Worm (Caenorhabditis elegans) whole organism, L1 larva: Measurements from ENCODE around the gene str-71.

Source experiments
- C16A3.4 ChIP-seq: fragments of 150-350 bp; optimal IDR thresholded peaks from 2 replicates; lab custom pipeline; 2014; ENCODE audit warnings: missing biosample characterization, missing genetic modification characterization
- C34B4.2 ChIP-seq: sonication (generic microtip); optimal IDR thresholded peaks from 2 replicates; lab custom pipeline; 2017; ENCODE audit warnings: mild to moderate bottlenecking, missing genetic modification characterization, missing compliant biosample characterization
- F16B12.6 ChIP-seq: fragments of 150-350 bp; optimal IDR thresholded peaks from 2 replicates; lab custom pipeline; 2014; ENCODE audit warnings: missing biosample characterization, missing genetic modification characterization
- ama-1 ChIP-seq: fragments of 150-350 bp; optimal IDR thresholded peaks from 2 replicates; lab custom pipeline; 2014
- ceh-63 ChIP-seq: fragments of 200-800 bp; sonication (Bioruptor generic); optimal IDR thresholded peaks from 2 replicates; lab custom pipeline; 2018; ENCODE audit warnings: mild to moderate bottlenecking, missing genetic modification characterization, missing compliant biosample characterization
- efl-1 ChIP-seq, 4 experiments: fragments of 150-350 bp; optimal IDR thresholded peaks in 3 of 4; peaks in 1 of 4; 1 replicate in 1 of 4; 2 replicates in 3 of 4; lab custom pipeline; 2014; ENCODE audit warnings: missing biosample characterization in 2 of 4, missing genetic modification characterization in 2 of 4, missing genetic modification reagents in 2 of 4
- efl-3 ChIP-seq: fragments of 200-800 bp; sonication (Bioruptor generic); optimal IDR thresholded peaks from 2 replicates; lab custom pipeline; 2018; ENCODE audit warnings: mild to moderate bottlenecking, missing genetic modification characterization, missing compliant biosample characterization
- elt-2 ChIP-seq: sonication (generic microtip); optimal IDR thresholded peaks from 2 replicates; lab custom pipeline; 2016; ENCODE audit warnings: missing genetic modification characterization, mild to moderate bottlenecking, inconsistent platforms, missing compliant biosample characterization, missing genetic modification reagents
- ets-5 ChIP-seq: fragments of 200-800 bp; sonication (Bioruptor generic); IDR thresholded peaks from 2 replicates; pipeline ENCODE4 v1.3.6; 2022; ENCODE audit warnings: missing genetic modification characterization, missing compliant biosample characterization
- fkh-10 ChIP-seq: sonication (generic microtip); optimal IDR thresholded peaks from 2 replicates; lab custom pipeline; 2017; ENCODE audit warnings: missing biosample characterization, missing genetic modification reagents, missing genetic modification characterization
- fkh-4 ChIP-seq: sonication (generic microtip); optimal IDR thresholded peaks from 2 replicates; lab custom pipeline; 2016; ENCODE audit warnings: missing compliant biosample characterization, missing genetic modification characterization, borderline replicate concordance
- fkh-8 ChIP-seq: sonication (generic microtip); optimal IDR thresholded peaks from 2 replicates; lab custom pipeline; 2016; ENCODE audit warnings: mild to moderate bottlenecking, missing genetic modification characterization, missing compliant biosample characterization
- hlh-4 ChIP-seq: sonication (generic microtip); optimal IDR thresholded peaks from 2 replicates; lab custom pipeline; 2016; ENCODE audit warnings: mild to moderate bottlenecking, missing genetic modification characterization, missing compliant biosample characterization
- hpl-2 ChIP-seq: fragments of 150-350 bp; optimal IDR thresholded peaks from 2 replicates; lab custom pipeline; 2014; ENCODE audit warnings: missing biosample characterization, missing genetic modification reagents, missing genetic modification characterization
- lin-14 ChIP-seq: fragments of 200-800 bp; sonication (Bioruptor generic); optimal IDR thresholded peaks from 2 replicates; lab custom pipeline; 2018; ENCODE audit warnings: mild to moderate bottlenecking, missing genetic modification characterization, moderate library complexity, missing compliant biosample characterization
- lin-15B ChIP-seq: fragments of 150-350 bp; sonication (generic microtip); optimal IDR thresholded peaks from 3 replicates; lab custom pipeline; 2014; ENCODE audit warnings: missing biosample characterization, missing genetic modification characterization
- lir-3 ChIP-seq: sonication (generic microtip); optimal IDR thresholded peaks from 2 replicates; lab custom pipeline; 2016; ENCODE audit warnings: mild to moderate bottlenecking, missing genetic modification characterization, moderate library complexity, missing compliant biosample characterization; ENCODE audit not compliant: poor library complexity
- mab-9 ChIP-seq: fragments of 200-800 bp; sonication (Bioruptor generic); IDR thresholded peaks from 2 replicates; pipeline ENCODE4 v1.3.6; 2022; ENCODE audit warnings: missing genetic modification reagents, missing genetic modification characterization, missing compliant biosample characterization
- mdl-1 ChIP-seq, 2 experiments: fragments of 150-350 bp; optimal IDR thresholded peaks; 2 replicates each; lab custom pipeline; 2014 to 2017; ENCODE audit warnings: missing biosample characterization in 2 of 2, missing genetic modification characterization in 2 of 2, inconsistent platforms in 1 of 2
- mef-2 ChIP-seq: fragments of 150-350 bp; optimal IDR thresholded peaks from 2 replicates; lab custom pipeline; 2014; ENCODE audit warnings: missing biosample characterization, missing genetic modification characterization
- mep-1 ChIP-seq: fragments of 150-350 bp; optimal IDR thresholded peaks from 2 replicates; lab custom pipeline; 2014; ENCODE audit warnings: missing biosample characterization, missing genetic modification characterization
- nhr-11 ChIP-seq: fragments of 150-350 bp; optimal IDR thresholded peaks from 2 replicates; lab custom pipeline; 2014; ENCODE audit warnings: missing biosample characterization, missing genetic modification characterization
- nhr-19 ChIP-seq: fragments of 200-800 bp; sonication (Bioruptor generic); conservative IDR thresholded peaks from 2 replicates; pipeline ENCODE4 v1.3.6; 2022; ENCODE audit warnings: missing genetic modification characterization, missing compliant biosample characterization
- nhr-237 ChIP-seq: fragments of 150-350 bp; optimal IDR thresholded peaks from 2 replicates; lab custom pipeline; 2014; ENCODE audit warnings: missing biosample characterization, missing genetic modification characterization
- nhr-85 ChIP-seq: sonication (generic microtip); peaks from one replicate; lab custom pipeline; 2016; ENCODE audit warnings: missing genetic modification characterization, inconsistent platforms, missing compliant biosample characterization
- nhr-90 ChIP-seq: sonication (generic microtip); optimal IDR thresholded peaks from 2 replicates; lab custom pipeline; 2016; ENCODE audit warnings: mild to moderate bottlenecking, missing genetic modification characterization, missing compliant biosample characterization; ENCODE audit not compliant: poor library complexity
- skn-1 ChIP-seq: fragments of 150-350 bp; optimal IDR thresholded peaks from 2 replicates; lab custom pipeline; 2014; ENCODE audit warnings: missing biosample characterization, missing genetic modification characterization
- snpc-4 ChIP-seq: fragments of 150-350 bp; optimal IDR thresholded peaks from 2 replicates; lab custom pipeline; 2014; ENCODE audit warnings: missing biosample characterization, missing genetic modification characterization
- snu-23 ChIP-seq: sonication (generic microtip); optimal IDR thresholded peaks from 2 replicates; lab custom pipeline; 2016; ENCODE audit warnings: missing genetic modification characterization, missing compliant biosample characterization
- sptf-1 ChIP-seq: fragments of 150-350 bp; optimal IDR thresholded peaks from 2 replicates; lab custom pipeline; 2014; ENCODE audit warnings: missing biosample characterization, missing genetic modification characterization
- swsn-7 ChIP-seq: sonication (generic microtip); optimal IDR thresholded peaks from 2 replicates; lab custom pipeline; 2016; ENCODE audit warnings: missing genetic modification characterization, missing compliant biosample characterization
- tlp-1 ChIP-seq: fragments of 150-350 bp; optimal IDR thresholded peaks from 2 replicates; lab custom pipeline; 2014; ENCODE audit warnings: missing biosample characterization, missing genetic modification characterization
- unc-130 ChIP-seq: fragments of 150-350 bp; optimal IDR thresholded peaks from 2 replicates; lab custom pipeline; 2017; ENCODE audit warnings: missing biosample characterization, missing genetic modification characterization, inconsistent platforms
- unc-30 ChIP-seq: sonication (generic microtip); optimal IDR thresholded peaks from 2 replicates; lab custom pipeline; 2017; ENCODE audit warnings: missing biosample characterization, missing genetic modification characterization
- unc-86 ChIP-seq: sonication (generic microtip); optimal IDR thresholded peaks from 2 replicates; lab custom pipeline; 2016; ENCODE audit warnings: missing genetic modification characterization, missing compliant biosample characterization
- unc-98 ChIP-seq: fragments of 200-800 bp; sonication (Bioruptor generic); IDR thresholded peaks from 2 replicates; pipeline ENCODE4 v1.3.6; 2022; ENCODE audit warnings: missing genetic modification characterization, missing compliant biosample characterization
- xbp-1 ChIP-seq: sonication (generic microtip); optimal IDR thresholded peaks from 2 replicates; lab custom pipeline; 2016; ENCODE audit warnings: missing genetic modification characterization, missing compliant biosample characterization
- zip-4 ChIP-seq: fragments of 200-800 bp; sonication (Bioruptor generic); optimal IDR thresholded peaks from 2 replicates; lab custom pipeline; 2018; ENCODE audit warnings: mild to moderate bottlenecking, missing genetic modification characterization, moderate library complexity, missing compliant biosample characterization
- ztf-4 ChIP-seq: fragments of 150-350 bp; optimal IDR thresholded peaks from 2 replicates; lab custom pipeline; 2014; ENCODE audit warnings: missing biosample characterization, missing genetic modification characterization

The str-71 gene

ce11 chrV:15505068-15505467, 46.1 kb upstream of the str-71 start (continued):
- TF ChIP-seq ceh-63 (GFP tag; lab: Kevin White, UChicago) (no peak), tlp-1 (tag; lab: Kevin White, UChicago) (no peak), fkh-8 (no peak), ets-5 (no peak), nhr-90 (peak; percentile 56), mdl-1 (tag; optimal IDR thresholded peaks at IDR 0.05; lab: Kevin White, UChicago) (peak in 1 of 2 experiments; percentile 33), snpc-4 (tag; lab: Kevin White, UChicago) (no peak), fkh-4 (no peak), ama-1 (lab: Kevin White, UChicago) (no peak), snu-23 (GFP tag; lab: Kevin White, UChicago) (peak; percentile 51), nhr-237 (tag; lab: Kevin White, UChicago) (no peak), efl-3 (GFP tag; lab: Kevin White, UChicago) (no peak), swsn-7 (peak; percentile 47), unc-98 (GFP tag; lab: Robert Waterston, UW) (no peak), skn-1 (tag; lab: Kevin White, UChicago) (peak; percentile 41), sptf-1 (tag; lab: Kevin White, UChicago) (no peak), hpl-2 (GFP tag; lab: Kevin White, UChicago) (no peak), unc-86 (tag; lab: Kevin White, UChicago) (no peak), ztf-4 (tag; lab: Kevin White, UChicago) (no peak), nhr-85 (tag; lab: Kevin White, UChicago) (peak; percentile 54), nhr-11 (tag; lab: Kevin White, UChicago) (no peak), efl-1 (optimal IDR thresholded peaks at IDR 0.05; lab: Kevin White, UChicago) (peak in 1 of 2 experiments; percentile 46), efl-1 (GFP tag; optimal IDR thresholded peaks at IDR 0.05 in 1 of 2; lab: Kevin White, UChicago) (peak; percentile 29 to 93), mep-1 (no peak), xbp-1 (tag; lab: Kevin White, UChicago) (peak; percentile 1), nhr-19 (GFP tag; lab: Robert Waterston, UW) (peak; percentile 57), fkh-10 (no peak), hlh-4 (tag; lab: Kevin White, UChicago) (no peak), mef-2 (no peak), F16B12.6 (tag; lab: Kevin White, UChicago) (no peak), unc-130 (tag; lab: Kevin White, UChicago) (no peak), zip-4 (GFP tag; lab: Kevin White, UChicago) (no peak), elt-2 (tag; lab: Kevin White, UChicago) (peak; percentile 15), mab-9 (no peak), lin-15B (no peak), lir-3 (no peak), C34B4.2 (tag; lab: Kevin White, UChicago) (no peak), unc-30 (tag; lab: Kevin White, UChicago) (no peak)

DNA sequence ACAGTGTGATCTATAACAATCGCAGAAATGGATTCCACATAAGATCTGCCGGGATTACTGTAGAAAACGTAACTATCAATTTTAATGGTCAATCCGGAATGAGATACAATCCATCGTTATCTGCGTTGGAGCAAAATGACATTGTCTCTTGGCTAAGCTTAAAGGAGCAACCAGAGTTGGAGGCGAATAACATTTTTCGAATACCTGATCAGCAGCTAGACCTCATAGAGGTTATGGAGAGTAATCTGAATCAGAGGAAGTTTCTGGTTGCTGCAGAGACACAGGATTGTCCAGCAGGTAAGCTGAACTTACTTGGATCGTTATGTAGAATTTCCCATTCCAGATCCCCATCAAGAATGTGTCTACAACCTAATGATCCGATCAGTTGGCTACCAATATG, 44.6 kb upstream of the str-71 start:
- TF ChIP-seq unc-86 (tag; lab: Kevin White, UChicago): no peak
- TF ChIP-seq efl-1 (optimal IDR thresholded peaks at IDR 0.05; lab: Kevin White, UChicago): no peak
- peak in 1 of 2 experiments; percentile 79 for TF ChIP-seq efl-1 (GFP tag; optimal IDR thresholded peaks at IDR 0.05 in 1 of 2; lab: Kevin White, UChicago)
- TF ChIP-seq mdl-1 (tag; optimal IDR thresholded peaks at IDR 0.05; lab: Kevin White, UChicago): no peak

DNA sequence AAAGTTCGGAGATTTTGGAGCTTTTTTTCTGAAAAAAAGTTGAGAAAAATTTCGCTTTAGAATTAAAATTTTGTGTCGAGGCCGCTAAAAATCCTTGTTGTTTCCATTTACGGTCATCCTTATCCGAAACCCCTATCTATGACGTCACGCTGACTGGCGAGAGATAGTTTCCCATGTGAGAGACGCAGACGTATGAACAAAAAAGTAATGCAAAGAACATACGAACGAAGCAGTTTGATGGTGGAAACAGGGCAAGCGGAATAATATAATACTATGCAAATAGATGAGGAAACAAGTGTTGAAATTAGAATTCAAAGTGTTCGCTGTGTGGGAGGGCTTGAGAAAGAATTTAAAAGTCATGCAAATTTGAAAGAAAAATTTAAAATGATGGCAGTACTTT, 40.1 kb upstream of the str-71 start:
- peak; percentile 7 for TF ChIP-seq elt-2 (tag; lab: Kevin White, UChicago)
- no peak for TF ChIP-seq C16A3.4 (tag; lab: Kevin White, UChicago)
- peak in 1 of 2 experiments; percentile 11 for TF ChIP-seq efl-1 (optimal IDR thresholded peaks at IDR 0.05; lab: Kevin White, UChicago)
- peak in 1 of 2 experiments; percentile 77 for TF ChIP-seq efl-1 (GFP tag; optimal IDR thresholded peaks at IDR 0.05 in 1 of 2; lab: Kevin White, UChicago)
- peak; percentile 2 for TF ChIP-seq lin-14 (GFP tag; lab: Kevin White, UChicago)
